Fruit fly (Drosophila melanogaster): Measurements from ENCODE around the gene Muc26B.

DNA sequence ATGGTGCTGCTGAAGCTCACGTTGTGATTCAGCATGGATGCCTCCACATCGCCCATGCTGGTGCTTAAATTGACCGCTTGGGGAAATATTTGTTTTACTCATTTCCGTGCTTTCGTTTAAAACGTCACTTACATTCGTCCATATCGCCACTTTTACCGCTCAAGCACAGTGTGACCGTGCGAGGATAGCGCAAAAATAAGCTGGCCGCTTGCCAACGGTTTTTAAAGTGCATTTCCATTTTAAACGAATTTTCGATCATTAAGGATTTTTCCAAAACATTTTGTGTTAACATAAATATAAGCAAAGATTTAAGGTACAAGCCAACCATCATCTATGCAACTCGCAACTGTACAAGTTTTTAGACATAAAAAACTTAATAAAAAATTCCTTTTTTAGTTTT, 24.3 kb upstream of the Muc26B start, which contains the start of gene WDR79:
- TF ChIP-seq dac (GFP tag; optimal IDR thresholded peaks at IDR 0.05) (no peak), CG6276 (GFP tag; optimal IDR thresholded peaks at IDR 0.05) (no peak), CG8319 (GFP tag; optimal IDR thresholded peaks at IDR 0.05) (no peak), fd59A (GFP tag; optimal IDR thresholded peaks at IDR 0.05) (no peak), Ets21C (GFP tag; optimal IDR thresholded peaks at IDR 0.05) (no peak), Sox15 (GFP tag; optimal IDR thresholded peaks at IDR 0.05) (no peak), Gug (GFP tag; IDR thresholded peaks at IDR 0.05) (no peak), ss (GFP tag; optimal IDR thresholded peaks at IDR 0.05) (no peak), CG31627 (GFP tag; optimal IDR thresholded peaks at IDR 0.05) (no peak), Lpt (GFP tag; optimal IDR thresholded peaks at IDR 0.05) (no peak), acj6 (GFP tag; optimal IDR thresholded peaks at IDR 0.05) (no peak)

All from whole organism, prepupa.